Worm (Caenorhabditis elegans): Measurements from ENCODE around the gene nhr-198.

The nhr-198 gene

ce11 chrV:15707982-15708381 is 14.2 kb downstream of the nhr-198 start:
- TF ChIP-seq nhr-28 (tag; optimal IDR thresholded peaks at IDR 0.05): no peak
- no peak for TF ChIP-seq ceh-90 (tag; optimal IDR thresholded peaks at IDR 0.05)
- no peak for TF ChIP-seq efl-1 (optimal IDR thresholded peaks at IDR 0.05)
- TF ChIP-seq efl-1 (GFP tag; optimal IDR thresholded peaks at IDR 0.05 in 1 of 2): peak in 1 of 2 experiments; percentile 21
- TF ChIP-seq egl-13 (tag; optimal IDR thresholded peaks at IDR 0.05): no peak
- peak; percentile 74 for TF ChIP-seq nhr-20 (tag; optimal IDR thresholded peaks at IDR 0.05)
- TF ChIP-seq nhr-47 (tag; optimal IDR thresholded peaks at IDR 0.05): no peak
- peak; percentile 71 for TF ChIP-seq lin-14 (GFP tag; optimal IDR thresholded peaks at IDR 0.05)
- peak; percentile 54 for TF ChIP-seq pag-3 (tag; optimal IDR thresholded peaks at IDR 0.05; ENCODE audit: borderline replicate concordance, insufficient read depth)
- TF ChIP-seq nhr-85 (tag): peak; percentile 90
- no peak for TF ChIP-seq mab-9 (GFP tag; IDR thresholded peaks at IDR 0.05)
- peak; percentile 38 for TF ChIP-seq nhr-19 (GFP tag; conservative IDR thresholded peaks at IDR 0.05)
- peak; percentile 57 for TF ChIP-seq blmp-1 (tag; optimal IDR thresholded peaks at IDR 0.05)
- TF ChIP-seq elt-3 (tag; optimal IDR thresholded peaks at IDR 0.05): peak in 5 of 6 experiments; percentile 32 to 98 (median 74)
- TF ChIP-seq swsn-7 (tag; optimal IDR thresholded peaks at IDR 0.05): no peak
- peak in 1 of 2 experiments; percentile 46 for TF ChIP-seq lsy-2 (tag; optimal IDR thresholded peaks at IDR 0.05)
- TF ChIP-seq nhr-90 (tag; optimal IDR thresholded peaks at IDR 0.05; ENCODE audit: poor library complexity): peak; percentile 11
- no peak for TF ChIP-seq zag-1 (tag; optimal IDR thresholded peaks at IDR 0.05)
- no peak; the same call in 1 of the 2 replicates for TF ChIP-seq grh-1 (GFP tag; IDR thresholded peaks at IDR 0.05)
- peak; percentile 52 for TF ChIP-seq nhr-71 (tag; optimal IDR thresholded peaks at IDR 0.05)
- no peak for TF ChIP-seq hpl-2 (GFP tag; optimal IDR thresholded peaks at IDR 0.05)
- no peak for TF ChIP-seq pqm-1 (tag; optimal IDR thresholded peaks at IDR 0.05)
- no peak for TF ChIP-seq nhr-237 (tag; optimal IDR thresholded peaks at IDR 0.05)

- TF ChIP-seq lin-13 (GFP tag; optimal IDR thresholded peaks at IDR 0.05) (no peak), mab-9 (GFP tag; IDR thresholded peaks at IDR 0.05) (no peak)
Measured at ce11 chrV:15710401-15710800, 16.6 kb downstream of the nhr-198 start, which contains the start of gene Y6E2A.1. Gene Y6E2A.1 (minus strand): TSS chrV:15710501.

ce11 chrV:15711898-15712297 is 18.1 kb downstream of the nhr-198 start, which contains the start of gene str-101:
Gene str-101 (minus strand): TSS chrV:15711998.
- TF ChIP-seq nhr-90 (tag; optimal IDR thresholded peaks at IDR 0.05; ENCODE audit: poor library complexity) (no peak), hlh-4 (tag; optimal IDR thresholded peaks at IDR 0.05) (no peak), ces-1 (GFP tag; optimal IDR thresholded peaks at IDR 0.05) (no peak), ztf-11 (tag; optimal IDR thresholded peaks at IDR 0.05) (no peak), nhr-76 (tag; optimal IDR thresholded peaks at IDR 0.05) (no peak), lir-3 (tag; optimal IDR thresholded peaks at IDR 0.05; ENCODE audit: poor library complexity) (no peak), ceh-88 (GFP tag; IDR thresholded peaks at IDR 0.05) (no peak), alr-1 (tag; optimal IDR thresholded peaks at IDR 0.05; ENCODE audit: borderline replicate concordance) (no peak), fkh-10 (GFP tag; optimal IDR thresholded peaks at IDR 0.05) (no peak), nhr-237 (tag; optimal IDR thresholded peaks at IDR 0.05) (no peak), efl-1 (optimal IDR thresholded peaks at IDR 0.05) (no peak), efl-1 (GFP tag; optimal IDR thresholded peaks at IDR 0.05 in 1 of 2) (no peak), nhr-20 (tag; optimal IDR thresholded peaks at IDR 0.05) (no peak), pag-3 (tag; optimal IDR thresholded peaks at IDR 0.05; ENCODE audit: borderline replicate concordance, insufficient read depth) (no peak), vab-15 (tag; optimal IDR thresholded peaks at IDR 0.05) (no peak), egl-27 (tag; optimal IDR thresholded peaks at IDR 0.05) (no peak), rnt-1 (tag; optimal IDR thresholded peaks at IDR 0.05) (no peak), unc-86 (tag; optimal IDR thresholded peaks at IDR 0.05) (no peak), zip-4 (GFP tag; optimal IDR thresholded peaks at IDR 0.05) (no peak), pax-3 (tag; optimal IDR thresholded peaks at IDR 0.05) (no peak)
